Worm (Caenorhabditis elegans) whole organism, young adult: ENCODE results near the gene rike-1.
A peak's percentile ranks its signal among the peaks of the same experiment; 100 is the strongest.

ENCODE experiments used
- B0019.2 ChIP-seq: fragments of 200-800 bp; sonication (Bioruptor generic); conservative IDR thresholded peaks from 2 replicates; pipeline ENCODE4 v1.3.6; 2022; ENCODE audit warnings: missing genetic modification reagents, missing genetic modification characterization, missing compliant biosample characterization
- B0035.1 ChIP-seq: sonication (generic microtip); optimal IDR thresholded peaks from 2 replicates; lab custom pipeline; 2016; ENCODE audit warnings: missing genetic modification characterization, mild to moderate bottlenecking, missing compliant biosample characterization, missing genotype, missing genetic modification reagents
- B0261.1 ChIP-seq: sonication (generic microtip); optimal IDR thresholded peaks from 2 replicates; lab custom pipeline; 2016; ENCODE audit warnings: mild to moderate bottlenecking, missing genetic modification characterization, moderate library complexity, missing compliant biosample characterization
- C06A6.2 ChIP-seq: fragments of 200-800 bp; sonication (Bioruptor generic); conservative IDR thresholded peaks from 2 replicates; pipeline ENCODE4 v1.3.6; 2022; ENCODE audit warnings: missing genetic modification characterization, missing compliant biosample characterization
- C17E4.6 ChIP-seq: fragments of 200-800 bp; sonication (Bioruptor generic); IDR thresholded peaks from 2 replicates; pipeline ENCODE4 v1.3.6; 2022; ENCODE audit warnings: missing genetic modification reagents, missing genetic modification characterization, missing compliant biosample characterization
- F33H1.4 ChIP-seq: fragments of 200-800 bp; sonication (Bioruptor generic); IDR thresholded peaks from 2 replicates; pipeline ENCODE4 v1.3.6; 2022; ENCODE audit warnings: missing genetic modification reagents, missing genetic modification characterization, missing compliant biosample characterization
- Y53F4B.3 ChIP-seq: fragments of 200-800 bp; sonication (Bioruptor generic); IDR thresholded peaks from 2 replicates; pipeline ENCODE4 v1.3.6; 2022; ENCODE audit warnings: missing genetic modification reagents, missing genetic modification characterization, missing compliant biosample characterization
- Y56A3A.18 ChIP-seq: fragments of 200-800 bp; sonication (Bioruptor generic); IDR thresholded peaks from 2 replicates; pipeline ENCODE4 v1.3.6; 2022; ENCODE audit warnings: missing genetic modification reagents, missing genetic modification characterization, missing compliant biosample characterization
- ZK185.1 ChIP-seq: sonication (generic microtip); optimal IDR thresholded peaks from 2 replicates; lab custom pipeline; 2016; ENCODE audit warnings: mild to moderate bottlenecking, missing genetic modification characterization, missing compliant biosample characterization; ENCODE audit not compliant: poor library complexity, severe bottlenecking
- aptf-2 ChIP-seq: fragments of 200-800 bp; sonication (Bioruptor generic); conservative IDR thresholded peaks from 2 replicates; pipeline ENCODE4 v1.3.6; 2022; ENCODE audit warnings: missing genetic modification reagents, missing genetic modification characterization, missing compliant biosample characterization
- atf-7 ChIP-seq: sonication (generic microtip); optimal IDR thresholded peaks from 2 replicates; lab custom pipeline; 2017; ENCODE audit warnings: mild to moderate bottlenecking, missing genetic modification characterization, missing compliant biosample characterization
- attf-5 ChIP-seq: fragments of 200-800 bp; sonication (Bioruptor generic); optimal IDR thresholded peaks from 2 replicates; lab custom pipeline; 2018; ENCODE audit warnings: mild to moderate bottlenecking, missing genetic modification characterization, missing compliant biosample characterization
- cebp-1 ChIP-seq, 2 experiments: fragments of 200-800 bp in 1 of 2; sonication (Bioruptor generic) in 1 of 2; sonication (generic microtip) in 1 of 2; IDR thresholded peaks in 1 of 2; optimal IDR thresholded peaks in 1 of 2; 2 replicates each; pipeline versions ENCODE4 v1.3.6 to Lab custom; 2017 to 2022; ENCODE audit warnings: missing compliant biosample characterization in 2 of 2, missing genetic modification characterization in 2 of 2, mild to moderate bottlenecking in 1 of 2, missing genetic modification reagents in 1 of 2, moderate library complexity in 1 of 2
- die-1 ChIP-seq: sonication (generic microtip); optimal IDR thresholded peaks from 2 replicates; lab custom pipeline; 2016; ENCODE audit warnings: missing genotype, mild to moderate bottlenecking, missing genetic modification characterization, missing compliant biosample characterization
- dox-1 ChIP-seq: fragments of 200-800 bp; sonication (Bioruptor generic); IDR thresholded peaks from 2 replicates; pipeline ENCODE4 v1.3.6; 2022; ENCODE audit warnings: missing genetic modification reagents, missing genetic modification characterization, missing compliant biosample characterization
- ekl-4 ChIP-seq: fragments of 200-800 bp; sonication (Bioruptor generic); IDR thresholded peaks from 2 replicates; pipeline ENCODE4 v1.3.6; 2022; ENCODE audit warnings: missing genetic modification reagents, missing genetic modification characterization, missing compliant biosample characterization
- gei-17 ChIP-seq: fragments of 200-800 bp; sonication (Bioruptor generic); optimal IDR thresholded peaks from 2 replicates; lab custom pipeline; 2018; ENCODE audit warnings: mild to moderate bottlenecking, missing genetic modification characterization, missing compliant biosample characterization
- hlh-12 ChIP-seq: sonication (generic microtip); optimal IDR thresholded peaks from 2 replicates; lab custom pipeline; 2016; ENCODE audit warnings: missing genetic modification characterization, missing compliant biosample characterization
- hrde-1 ChIP-seq: sonication (generic microtip); optimal IDR thresholded peaks from 2 replicates; lab custom pipeline; 2016; ENCODE audit warnings: missing genetic modification characterization, mild to moderate bottlenecking, missing compliant biosample characterization, moderate library complexity, missing genotype, missing genetic modification reagents, borderline replicate concordance
- hsf-1 ChIP-seq: fragments of 200-800 bp; sonication (Bioruptor generic); IDR thresholded peaks from 2 replicates; pipeline ENCODE4 v1.3.6; 2022; ENCODE audit warnings: missing genetic modification reagents, missing genetic modification characterization, missing compliant biosample characterization
- lag-1 ChIP-seq: fragments of 200-800 bp; sonication (Bioruptor generic); IDR thresholded peaks from 2 replicates; pipeline ENCODE4 v1.3.6; 2022; ENCODE audit warnings: missing genetic modification reagents, missing genetic modification characterization, missing compliant biosample characterization
- lin-35 ChIP-seq, 3 experiments: fragments of 150-350 bp in 2 of 3; sonication (generic microtip) in 1 of 3; optimal IDR thresholded peaks; 2 replicates each; lab custom pipeline; 2014 to 2018; ENCODE audit warnings: missing biosample characterization in 3 of 3, missing genetic modification characterization in 3 of 3, missing genetic modification reagents in 3 of 3
- lin-40 ChIP-seq: sonication (generic microtip); optimal IDR thresholded peaks from 2 replicates; lab custom pipeline; 2016; ENCODE audit warnings: missing genetic modification characterization, mild to moderate bottlenecking, missing compliant biosample characterization, missing genotype, missing genetic modification reagents
- lsl-1 ChIP-seq: fragments of 200-800 bp; sonication (Bioruptor generic); optimal IDR thresholded peaks from 2 replicates; lab custom pipeline; 2018; ENCODE audit warnings: mild to moderate bottlenecking, missing genetic modification characterization, moderate library complexity, missing compliant biosample characterization
- mel-28 ChIP-seq: sonication (generic microtip); optimal IDR thresholded peaks from 2 replicates; lab custom pipeline; 2016; ENCODE audit warnings: borderline replicate concordance, mild to moderate bottlenecking, missing genetic modification characterization, missing compliant biosample characterization
- mes-4 ChIP-seq: sonication (generic microtip); optimal IDR thresholded peaks from 2 replicates; lab custom pipeline; 2016; ENCODE audit warnings: missing genotype, missing genetic modification characterization, missing compliant biosample characterization
- mxl-1 ChIP-seq: sonication (generic microtip); optimal IDR thresholded peaks from 2 replicates; lab custom pipeline; 2016; ENCODE audit warnings: missing genetic modification characterization, missing compliant biosample characterization
- nfya-2 ChIP-seq: fragments of 200-800 bp; sonication (Bioruptor generic); IDR thresholded peaks from 2 replicates; pipeline ENCODE4 v1.3.6; 2022; ENCODE audit warnings: missing genetic modification reagents, missing genetic modification characterization, missing compliant biosample characterization
- nhr-80 ChIP-seq: sonication (generic microtip); optimal IDR thresholded peaks from 2 replicates; lab custom pipeline; 2016; ENCODE audit warnings: missing genetic modification characterization, missing compliant biosample characterization
- nhr-90 ChIP-seq: sonication (generic microtip); optimal IDR thresholded peaks from 2 replicates; lab custom pipeline; 2016; ENCODE audit warnings: missing genotype, mild to moderate bottlenecking, missing genetic modification characterization, missing compliant biosample characterization
- pha-4 ChIP-seq: fragments of 150-350 bp; sonication (generic microtip); optimal IDR thresholded peaks from 2 replicates; lab custom pipeline; 2014; ENCODE audit warnings: missing biosample characterization, missing genetic modification reagents, missing genetic modification characterization
- sdz-38 ChIP-seq: sonication (generic microtip); optimal IDR thresholded peaks from 2 replicates; lab custom pipeline; 2016; ENCODE audit warnings: missing genotype, missing genetic modification characterization, missing compliant biosample characterization
- somi-1 ChIP-seq: fragments of 200-800 bp; sonication (Bioruptor generic); optimal IDR thresholded peaks from 2 replicates; lab custom pipeline; 2018; ENCODE audit warnings: mild to moderate bottlenecking, missing genetic modification characterization, missing compliant biosample characterization
- unc-62 ChIP-seq: fragments of 150-350 bp; optimal IDR thresholded peaks from 2 replicates; lab custom pipeline; 2014; ENCODE audit warnings: missing biosample characterization, missing genetic modification reagents, missing genetic modification characterization
- xnd-1 ChIP-seq: sonication (generic microtip); optimal IDR thresholded peaks from 2 replicates; lab custom pipeline; 2016; ENCODE audit warnings: missing genotype, missing genetic modification reagents, missing genetic modification characterization, missing compliant biosample characterization
- zfh-2 ChIP-seq: fragments of 200-800 bp; sonication (Bioruptor generic); conservative IDR thresholded peaks from 2 replicates; pipeline ENCODE4 v1.3.6; 2022; ENCODE audit warnings: missing genetic modification reagents, missing genetic modification characterization, missing compliant biosample characterization
- ztf-6 ChIP-seq: fragments of 200-800 bp; sonication (Bioruptor generic); IDR thresholded peaks from 2 replicates; pipeline ENCODE4 v1.3.6; 2022; ENCODE audit warnings: missing genetic modification reagents, missing genetic modification characterization, missing compliant biosample characterization

The rike-1 gene

DNA sequence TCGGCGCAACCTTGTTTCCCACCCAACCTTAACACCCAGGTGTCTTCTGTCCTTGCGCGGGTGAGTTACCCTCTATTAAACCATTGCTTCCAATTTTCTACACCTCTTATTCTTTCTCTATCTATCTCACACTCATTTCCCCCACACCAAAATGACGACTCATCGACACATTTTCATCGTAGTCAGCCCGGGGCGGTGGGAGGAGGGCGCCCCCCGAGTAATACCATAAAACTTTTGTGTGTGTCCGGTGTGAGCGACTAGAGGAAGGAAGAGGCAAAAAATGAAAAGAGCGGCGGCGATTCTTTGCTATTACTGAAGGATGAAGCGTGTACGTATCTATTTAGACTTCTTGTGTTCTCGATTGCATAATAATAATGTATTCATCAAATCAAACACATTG lies 40.9 kb downstream of the rike-1 start:
- TF ChIP-seq xnd-1 = no peak
- TF ChIP-seq hsf-1 = no peak
- no peak for TF ChIP-seq hlh-12 (tag; lab: Kevin White, UChicago)
- no peak for TF ChIP-seq B0261.1
- no peak for TF ChIP-seq nfya-2
- TF ChIP-seq unc-62 (GFP tag; lab: Kevin White, UChicago) = no peak
- peak; percentile 37; the same call in 1 of the 2 replicates for TF ChIP-seq zfh-2 (GFP tag; lab: Robert Waterston, UW)
- TF ChIP-seq C06A6.2 = no peak
- no peak for TF ChIP-seq F33H1.4 (GFP tag; lab: Robert Waterston, UW)
- no peak for TF ChIP-seq mxl-1
- no peak for TF ChIP-seq ekl-4 (GFP tag; lab: Robert Waterston, UW)
- TF ChIP-seq die-1 (tag; lab: Kevin White, UChicago) = no peak
- no peak for TF ChIP-seq lag-1 (GFP tag; lab: Robert Waterston, UW)
- no peak for TF ChIP-seq sdz-38
- no peak for TF ChIP-seq atf-7 (tag; lab: Kevin White, UChicago)
- no peak for TF ChIP-seq Y53F4B.3
- no peak for TF ChIP-seq hrde-1 (tag; lab: Kevin White, UChicago)
- peak; percentile 43 for TF ChIP-seq nhr-80 (tag; lab: Kevin White, UChicago)
- 0 out of 2 replicates have a peak, but pooled peaks have one; percentile 15 for TF ChIP-seq dox-1 (GFP tag; lab: Robert Waterston, UW)

DNA sequence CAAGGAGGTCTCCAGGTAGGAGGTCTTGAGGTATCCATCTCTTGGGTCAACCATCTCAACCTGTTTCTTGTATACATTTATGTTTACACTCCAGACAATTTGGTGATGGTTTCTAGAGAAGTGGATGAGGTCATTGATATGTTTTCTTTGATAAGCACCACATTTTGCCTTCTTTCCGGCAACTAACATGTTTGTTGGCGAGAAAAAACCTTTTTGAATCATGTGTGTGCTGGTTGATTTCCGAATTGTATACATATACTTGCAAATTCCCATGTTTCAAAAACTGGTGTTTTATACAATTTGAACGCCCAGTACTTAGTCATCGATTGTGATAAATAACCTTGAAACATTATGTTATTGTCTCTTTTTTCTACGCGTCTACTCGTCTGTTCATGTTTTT lies 41.5 kb downstream of the rike-1 start:
- TF ChIP-seq B0019.2 (GFP tag; lab: Robert Waterston, UW) (no peak), gei-17 (GFP tag; lab: Kevin White, UChicago) (no peak), pha-4 (tag; lab: Kevin White, UChicago) (no peak), unc-62 (GFP tag; lab: Kevin White, UChicago) (no peak), B0035.1 (no peak), ZK185.1 (tag; lab: Kevin White, UChicago) (no peak), attf-5 (GFP tag; lab: Kevin White, UChicago) (no peak), lin-40 (tag; lab: Kevin White, UChicago) (no peak), ztf-6 (GFP tag; lab: Robert Waterston, UW) (no peak), aptf-2 (no peak), mes-4 (no peak)

DNA sequence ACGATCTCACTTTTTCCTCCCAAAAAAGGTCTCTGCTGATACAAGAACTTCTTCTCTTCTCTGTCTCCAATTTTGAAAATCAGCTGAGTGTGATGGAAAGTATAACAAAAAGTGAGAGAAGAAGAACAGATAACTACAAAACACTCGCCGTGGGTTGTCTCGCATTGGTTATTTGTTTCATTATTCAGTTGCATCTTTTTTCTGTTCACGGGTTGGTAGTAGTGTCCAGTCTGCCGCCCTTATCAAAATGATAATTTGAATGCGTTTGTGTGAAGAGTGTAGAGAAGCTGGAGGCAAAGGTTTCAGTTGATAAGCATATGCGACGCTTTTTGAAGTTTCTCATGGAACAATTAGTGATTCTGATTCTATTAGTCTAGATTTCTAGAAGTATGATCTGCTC lies 42.6 kb downstream of the rike-1 start:
- TF ChIP-seq lsl-1 (GFP tag; lab: Kevin White, UChicago) = no peak
- TF ChIP-seq somi-1 (GFP tag; lab: Kevin White, UChicago) = no peak
- TF ChIP-seq B0019.2 (GFP tag; lab: Robert Waterston, UW) = no peak
- no peak for TF ChIP-seq mel-28
- peak; percentile 91 for TF ChIP-seq nhr-80 (tag; lab: Kevin White, UChicago)
- no peak for TF ChIP-seq C17E4.6 (GFP tag; lab: Robert Waterston, UW)
- 0 out of 2 replicates have a peak, but pooled peaks have one; percentile 43 for TF ChIP-seq dox-1 (GFP tag; lab: Robert Waterston, UW)
- no peak for TF ChIP-seq cebp-1 (GFP tag; IDR thresholded peaks at IDR 0.05; lab: Robert Waterston, UW)
- peak; percentile 37 for TF ChIP-seq cebp-1 (tag; optimal IDR thresholded peaks at IDR 0.05; lab: Kevin White, UChicago)
- TF ChIP-seq Y56A3A.18 (GFP tag; lab: Robert Waterston, UW) = no peak
- TF ChIP-seq nhr-90 (tag; lab: Kevin White, UChicago) = no peak
- TF ChIP-seq lin-35 (GFP tag; optimal IDR thresholded peaks at IDR 0.05; lab: Kevin White, UChicago) = no peak
